Fruit fly (Drosophila melanogaster): ENCODE results near the gene CG43095.
A peak's percentile ranks its signal among the peaks of the same experiment; 100 is the strongest.

CG43095 gene

dm6 chr3R:22753895-22754774 lies 17.4 kb downstream of the CG43095 start:
- TF ChIP-seq CG11294 (GFP tag; IDR thresholded peaks at IDR 0.05) (peak; percentile 13; the same call in 1 of the 2 replicates), CG6854 (GFP tag; optimal IDR thresholded peaks at IDR 0.05) (no peak), CG31627 (GFP tag; optimal IDR thresholded peaks at IDR 0.05) (no peak), CG6276 (GFP tag; optimal IDR thresholded peaks at IDR 0.05) (peak; percentile 55), lz (GFP tag; optimal IDR thresholded peaks at IDR 0.05) (no peak), dac (GFP tag; optimal IDR thresholded peaks at IDR 0.05) (peak; percentile 10), OdsH (GFP tag; optimal IDR thresholded peaks at IDR 0.05) (peak; percentile 28), Lpt (GFP tag; optimal IDR thresholded peaks at IDR 0.05) (no peak), salr (GFP tag; optimal IDR thresholded peaks at IDR 0.05) (peak in 1 of 2 experiments; percentile 60), esn (GFP tag; optimal IDR thresholded peaks at IDR 0.05) (peak; percentile 14), CG16779 (tag; optimal IDR thresholded peaks at IDR 0.05) (peak; percentile 45), Sox15 (GFP tag; optimal IDR thresholded peaks at IDR 0.05) (no peak), eg (GFP tag; IDR thresholded peaks at IDR 0.05) (peak; percentile 56; the same call in 2 of the 3 replicates), Eip75B (GFP tag; optimal IDR thresholded peaks at IDR 0.05) (peak; percentile 16), CG6163 (GFP tag; IDR thresholded peaks at IDR 0.05) (peak; percentile 68), fd59A (GFP tag; optimal IDR thresholded peaks at IDR 0.05) (no peak), CG15336 (GFP tag; IDR thresholded peaks at IDR 0.05) (0 out of 2 replicates have a peak, but pooled peaks have one; percentile 7), CG10631 (GFP tag; optimal IDR thresholded peaks at IDR 0.05) (peak; percentile 23), Gug (GFP tag; IDR thresholded peaks at IDR 0.05) (0 out of 2 replicates have a peak, but pooled peaks have one; percentile 22), CG4318 (GFP tag; optimal IDR thresholded peaks at IDR 0.05) (peak; percentile 51), Hr4 (GFP tag; optimal IDR thresholded peaks at IDR 0.05) (peak; percentile 42), spab (GFP tag; optimal IDR thresholded peaks at IDR 0.05) (no peak), CG32006 (GFP tag; optimal IDR thresholded peaks at IDR 0.05) (peak; percentile 77), Ets96B (tag; optimal IDR thresholded peaks at IDR 0.05) (no peak), Eip78C (GFP tag) (peak; percentile 78), svp (GFP tag) (peak; percentile 68), CG8119 (GFP tag; IDR thresholded peaks at IDR 0.05) (no peak; the same call in 2 of the 3 replicates), achi (GFP tag; optimal IDR thresholded peaks at IDR 0.05) (peak; percentile 38), Met (GFP tag; optimal IDR thresholded peaks at IDR 0.05) (no peak)

- TF ChIP-seq CG31627 (GFP tag; optimal IDR thresholded peaks at IDR 0.05) (no peak), fkh (GFP tag; optimal IDR thresholded peaks at IDR 0.05) (peak; percentile 71), fd85E (GFP tag; optimal IDR thresholded peaks at IDR 0.05) (no peak), svp (GFP tag) (no peak), ss (GFP tag; optimal IDR thresholded peaks at IDR 0.05) (peak in 1 of 2 experiments; percentile 38), vri (GFP tag; optimal IDR thresholded peaks at IDR 0.05) (no peak), CG1621 (tag; optimal IDR thresholded peaks at IDR 0.05) (no peak), Eip78C (GFP tag) (no peak), CG11902 (GFP tag; optimal IDR thresholded peaks at IDR 0.05) (no peak)
These were observed 18.0 kb downstream of the CG43095 start for dm6 chr3R:22753600-22753894.

- TF ChIP-seq dsx (GFP tag; optimal IDR thresholded peaks at IDR 0.05; ENCODE audit: poor library complexity, severe bottlenecking) (no peak), CG6792 (GFP tag; optimal IDR thresholded peaks at IDR 0.05) (no peak), vri (GFP tag; optimal IDR thresholded peaks at IDR 0.05) (no peak), pdm3 (GFP tag; optimal IDR thresholded peaks at IDR 0.05) (no peak), cyc (GFP tag; optimal IDR thresholded peaks at IDR 0.05) (no peak), esn (GFP tag; optimal IDR thresholded peaks at IDR 0.05) (no peak), Hr39 (GFP tag; optimal IDR thresholded peaks at IDR 0.05) (no peak), CG9139 (GFP tag; optimal IDR thresholded peaks at IDR 0.05) (no peak), CG11294 (GFP tag; IDR thresholded peaks at IDR 0.05) (no peak), spab (GFP tag; optimal IDR thresholded peaks at IDR 0.05) (no peak), CG10669 (GFP tag; optimal IDR thresholded peaks at IDR 0.05) (no peak), Ets96B (tag; optimal IDR thresholded peaks at IDR 0.05) (no peak), Lpt (GFP tag; optimal IDR thresholded peaks at IDR 0.05) (no peak), Eip78C (GFP tag) (peak; percentile 21), CG3032 (tag; optimal IDR thresholded peaks at IDR 0.05) (no peak), acj6 (GFP tag; optimal IDR thresholded peaks at IDR 0.05) (no peak), Met (GFP tag; optimal IDR thresholded peaks at IDR 0.05) (no peak), CG8119 (GFP tag; IDR thresholded peaks at IDR 0.05) (no peak), CG4318 (GFP tag; optimal IDR thresholded peaks at IDR 0.05) (no peak), OdsH (GFP tag; optimal IDR thresholded peaks at IDR 0.05) (no peak), CG1621 (tag; optimal IDR thresholded peaks at IDR 0.05) (no peak), eg (GFP tag; IDR thresholded peaks at IDR 0.05) (0 out of 3 replicates have a peak, but pooled peaks have one; percentile 12), CG6808 (GFP tag; optimal IDR thresholded peaks at IDR 0.05) (no peak), svp (GFP tag) (peak; percentile 35), CG6163 (GFP tag; IDR thresholded peaks at IDR 0.05) (no peak), Ets21C (GFP tag; optimal IDR thresholded peaks at IDR 0.05) (no peak)
These were observed 18.6 kb downstream of the CG43095 start for dm6 chr3R:22752929-22753328.

All from whole organism, prepupa.